Fruit fly (Drosophila melanogaster) whole organism, adult: ENCODE measurements around the gene CG8173.

ENCODE experiments used
- CG11617 ChIP-seq: fragments of 200-800 bp; sonication (Bioruptor generic); optimal IDR thresholded peaks from 2 replicates; lab custom pipeline; 2017; ENCODE audit warnings: mild to moderate bottlenecking, missing biosample characterization, missing genetic modification reagents, missing genetic modification characterization
- CG12768 ChIP-seq: fragments of 200-800 bp; sonication (Bioruptor generic); optimal IDR thresholded peaks from 2 replicates; lab custom pipeline; 2017; ENCODE audit warnings: missing biosample characterization, missing genetic modification characterization, mild to moderate bottlenecking, moderate library complexity, missing genetic modification reagents
- CG7101 ChIP-seq: fragments of 200-800 bp; sonication (Bioruptor generic); optimal IDR thresholded peaks from 2 replicates; lab custom pipeline; 2018; ENCODE audit warnings: missing biosample characterization, mild to moderate bottlenecking, missing genetic modification characterization, moderate library complexity
- Crg-1 ChIP-seq: fragments of 200-800 bp; sonication (Bioruptor generic); optimal IDR thresholded peaks from 2 replicates; lab custom pipeline; 2016; ENCODE audit warnings: missing biosample characterization, missing genetic modification characterization
- Hr96 ChIP-seq: fragments of 200-800 bp; sonication (Bioruptor generic); optimal IDR thresholded peaks from 2 replicates; lab custom pipeline; 2016; ENCODE audit warnings: missing biosample characterization, missing genetic modification characterization
- Mnt ChIP-seq: fragments of 200-800 bp; sonication (Bioruptor generic); optimal IDR thresholded peaks from 2 replicates; lab custom pipeline; 2016; ENCODE audit warnings: missing biosample characterization, mild to moderate bottlenecking, missing genetic modification characterization
- cic ChIP-seq: fragments of 200-800 bp; sonication (Bioruptor generic); optimal IDR thresholded peaks from 2 replicates; lab custom pipeline; 2017; ENCODE audit warnings: missing biosample characterization, mild to moderate bottlenecking, missing genetic modification characterization, moderate library complexity
- kay ChIP-seq: fragments of 200-800 bp; sonication (Bioruptor generic); peaks from one replicate; lab custom pipeline; 2016; ENCODE audit warnings: missing biosample characterization, missing genetic modification characterization, borderline replicate concordance
- pad ChIP-seq: fragments of 200-800 bp; sonication (Bioruptor generic); optimal IDR thresholded peaks from 3 replicates; lab custom pipeline; 2017; ENCODE audit warnings: missing biosample characterization, missing genetic modification characterization, mild to moderate bottlenecking, moderate library complexity, missing genetic modification reagents
- tj ChIP-seq: fragments of 200-800 bp; sonication (Bioruptor generic); optimal IDR thresholded peaks from 3 replicates; lab custom pipeline; 2017; ENCODE audit warnings: missing biosample characterization, mild to moderate bottlenecking, missing genetic modification characterization, moderate library complexity

- no peak for TF ChIP-seq CG12768 (GFP tag; lab: Kevin White, UChicago)
- no peak for TF ChIP-seq CG11617 (GFP tag; lab: Kevin White, UChicago)
- TF ChIP-seq pad = peak; percentile 33
- peak; percentile 12 for TF ChIP-seq Crg-1 (GFP tag; lab: Kevin White, UChicago)
- peak; percentile 21 for TF ChIP-seq CG7101 (tag; lab: Kevin White, UChicago)
- peak; percentile 40 for TF ChIP-seq tj (GFP tag; lab: Kevin White, UChicago)
- TF ChIP-seq Mnt (GFP tag; lab: Kevin White, UChicago) = peak; percentile 19
- TF ChIP-seq cic (GFP tag; lab: Kevin White, UChicago) = no peak
- TF ChIP-seq Hr96 (GFP tag; lab: Kevin White, UChicago) = peak; percentile 12
- no peak for TF ChIP-seq kay (GFP tag; lab: Kevin White, UChicago)
These were observed 42.2 kb upstream of the CG8173 start for dm6 chrX:17751658-17752057.
